Fruit fly (Drosophila melanogaster): ENCODE results near the gene Bulli.

Gene Bulli

dm6 chr3L:6488405-6488804, at the start of gene Bulli, which contains the start of gene CG10147:
Gene Bulli (plus strand): TSS chr3L:6488681.
Gene CG10147 (minus strand): TSS chr3L:6488424.
- peak; percentile 93 for TF ChIP-seq noc (tag; optimal IDR thresholded peaks at IDR 0.05)

- no peak for TF ChIP-seq noc (tag; optimal IDR thresholded peaks at IDR 0.05)
Observed at dm6 chr3L:6439713-6440461, 48.6 kb upstream of the Bulli start.

dm6 chr3L:6440462-6440811, 48.0 kb upstream of the Bulli start:
- TF ChIP-seq noc (tag; optimal IDR thresholded peaks at IDR 0.05) = no peak

dm6 chr3L:6443235-6443634, 45.2 kb upstream of the Bulli start:
- TF ChIP-seq noc (tag; optimal IDR thresholded peaks at IDR 0.05) = no peak

dm6 chr3L:6446553-6446952, 41.9 kb upstream of the Bulli start:
- no peak for TF ChIP-seq noc (tag; optimal IDR thresholded peaks at IDR 0.05)

dm6 chr3L:6447203-6447602, 41.3 kb upstream of the Bulli start:
- TF ChIP-seq noc (tag; optimal IDR thresholded peaks at IDR 0.05) = no peak

dm6 chr3L:6447708-6448107, 40.8 kb upstream of the Bulli start:
- no peak for TF ChIP-seq noc (tag; optimal IDR thresholded peaks at IDR 0.05)

- no peak for TF ChIP-seq noc (tag; optimal IDR thresholded peaks at IDR 0.05)
Observed at dm6 chr3L:6449159-6449664, 39.3 kb upstream of the Bulli start.

- no peak for TF ChIP-seq noc (tag; optimal IDR thresholded peaks at IDR 0.05)
Observed at dm6 chr3L:6451572-6451971, 36.9 kb upstream of the Bulli start.

dm6 chr3L:6452347-6452746, 36.1 kb upstream of the Bulli start:
- TF ChIP-seq noc (tag; optimal IDR thresholded peaks at IDR 0.05) = no peak

dm6 chr3L:6453482-6453881, 35.0 kb upstream of the Bulli start:
- TF ChIP-seq noc (tag; optimal IDR thresholded peaks at IDR 0.05) = no peak

dm6 chr3L:6455383-6455782, 33.1 kb upstream of the Bulli start:
- TF ChIP-seq noc (tag; optimal IDR thresholded peaks at IDR 0.05) = no peak

dm6 chr3L:6457208-6457607, 31.3 kb upstream of the Bulli start:
- no peak for TF ChIP-seq noc (tag; optimal IDR thresholded peaks at IDR 0.05)

- no peak for TF ChIP-seq noc (tag; optimal IDR thresholded peaks at IDR 0.05)
Observed at dm6 chr3L:6457891-6458290, 30.6 kb upstream of the Bulli start.

- TF ChIP-seq noc (tag; optimal IDR thresholded peaks at IDR 0.05) = no peak
Observed at dm6 chr3L:6458725-6459124, 29.8 kb upstream of the Bulli start.

dm6 chr3L:6462199-6462598, 26.3 kb upstream of the Bulli start:
- no peak for TF ChIP-seq noc (tag; optimal IDR thresholded peaks at IDR 0.05)

dm6 chr3L:6467691-6468329, 20.7 kb upstream of the Bulli start:
- no peak for TF ChIP-seq noc (tag; optimal IDR thresholded peaks at IDR 0.05)

Data from whole organism, larva.